Worm (Caenorhabditis elegans) whole organism, dauer: ENCODE data around the gene marg-1.

Experiments
- unc-62 ChIP-seq: sonication (generic microtip); optimal IDR thresholded peaks from 2 replicates; lab custom pipeline; 2017; ENCODE audit warnings: missing biosample characterization, missing genetic modification reagents, missing genetic modification characterization

marg-1 gene

DNA sequence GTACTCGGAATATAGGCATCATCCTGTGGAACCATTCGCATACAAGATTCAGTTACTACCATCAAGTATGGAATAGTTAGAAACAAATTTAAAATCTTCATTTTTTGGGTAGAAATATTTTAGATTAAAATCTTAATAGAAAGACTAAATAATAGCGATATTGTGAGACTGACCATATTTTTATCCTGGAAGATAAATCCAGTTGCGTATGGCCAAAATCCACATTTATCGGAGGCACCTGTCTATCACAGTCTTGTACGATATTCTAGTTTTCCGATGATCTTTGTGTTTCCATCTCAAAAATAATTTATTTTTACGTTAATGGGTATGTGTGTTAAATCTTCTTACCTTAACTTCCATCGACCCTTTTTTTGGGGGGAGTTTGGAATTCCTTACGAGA is 16.6 kb downstream of the marg-1 start, which contains the start of gene F47B7.3:
TSS of gene F47B7.3 (minus strand) at position 101 of the 400 bp plus-strand sequence.
- TF ChIP-seq unc-62 (GFP tag; lab: Kevin White, UChicago), result no peak

DNA sequence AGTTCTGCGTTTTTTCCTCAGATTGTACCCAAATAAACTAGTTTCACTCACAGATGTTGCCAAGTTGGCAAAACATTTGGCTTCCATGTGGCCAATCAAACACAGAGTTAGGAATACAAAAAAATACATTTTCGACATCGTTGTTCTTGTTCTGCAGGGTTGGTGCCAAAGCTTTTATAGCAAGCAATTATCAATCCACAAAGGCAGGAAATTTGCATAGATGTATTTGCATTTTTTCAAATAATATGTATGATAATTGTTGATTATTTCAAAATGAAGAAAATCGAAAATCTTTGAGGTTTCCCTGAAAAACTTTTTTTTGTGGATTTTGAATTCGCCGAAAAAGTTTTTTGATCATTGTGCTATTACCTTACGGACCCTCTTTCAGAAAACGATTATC is 18.5 kb downstream of the marg-1 start, which contains the start of gene T14G12.11:
TSS of gene T14G12.11 (minus strand) at position 138 of the 400 bp plus-strand sequence.
- TF ChIP-seq unc-62 (GFP tag; lab: Kevin White, UChicago), result no peak

DNA sequence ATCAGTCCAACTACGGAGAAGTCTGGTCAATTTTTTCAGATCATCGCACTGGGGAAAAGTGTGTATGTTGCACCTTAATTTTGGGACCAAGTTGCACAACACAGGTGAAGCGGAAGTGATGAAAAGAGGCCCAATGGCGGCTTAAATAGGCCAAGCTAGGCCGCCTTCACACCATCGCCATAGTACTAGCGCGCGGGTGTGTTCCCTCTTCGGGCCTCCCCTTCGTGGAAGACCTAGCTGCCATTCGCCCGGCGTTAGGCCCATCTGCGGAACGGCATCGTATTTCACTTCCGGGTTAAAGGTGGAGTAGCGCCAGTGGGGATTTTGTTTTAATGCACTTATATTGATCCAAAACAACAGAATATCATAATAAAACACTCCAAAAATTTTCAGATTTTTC is 21.1 kb downstream of the marg-1 start:
- TF ChIP-seq unc-62 (GFP tag; lab: Kevin White, UChicago), result no peak

DNA sequence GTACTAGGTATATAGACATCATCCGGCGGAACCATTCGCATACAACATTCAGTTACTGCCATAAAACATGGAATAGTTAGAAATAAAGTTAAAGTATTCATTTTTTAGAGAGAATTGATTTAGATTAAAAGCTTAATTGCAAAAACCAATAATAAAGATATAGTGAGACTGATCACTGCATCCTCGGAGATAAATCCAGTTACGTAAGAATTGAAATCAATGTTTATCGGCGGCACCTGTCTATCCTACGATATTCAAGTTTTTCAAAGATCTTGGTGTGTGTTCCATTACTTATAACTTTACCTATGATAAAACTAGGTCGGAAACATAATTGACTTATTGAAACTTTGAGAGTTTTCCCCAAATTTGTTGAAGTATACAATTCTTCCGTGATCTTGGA is 21.6 kb downstream of the marg-1 start, which contains the start of gene T14G12.6:
TSS of gene T14G12.6 (minus strand) at position 101 of the 400 bp plus-strand sequence.
- no peak for TF ChIP-seq unc-62 (GFP tag; lab: Kevin White, UChicago)

DNA sequence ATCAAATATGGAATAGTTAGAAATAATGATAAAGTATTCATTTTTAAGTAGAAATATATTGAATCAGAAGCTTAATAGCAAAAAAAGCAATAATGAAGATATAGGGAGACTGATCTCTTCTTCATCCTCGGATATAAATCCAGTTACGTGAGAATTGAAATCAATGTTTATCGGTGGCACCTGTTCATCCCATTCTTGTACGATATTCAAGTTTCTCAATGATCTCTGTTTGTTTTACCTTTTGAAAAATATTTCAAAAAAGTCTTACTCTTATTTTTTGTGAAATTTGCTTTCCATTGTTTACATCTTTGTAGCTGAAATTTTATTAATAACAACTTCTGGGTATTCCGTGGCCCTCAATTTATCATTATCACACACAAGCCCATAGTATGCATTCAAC is 22.5 kb downstream of the marg-1 start, which contains the start of gene T14G12.12:
TSS of gene T14G12.12 (minus strand) at position 101 of the 400 bp plus-strand sequence.
- no peak for TF ChIP-seq unc-62 (GFP tag; lab: Kevin White, UChicago)

DNA sequence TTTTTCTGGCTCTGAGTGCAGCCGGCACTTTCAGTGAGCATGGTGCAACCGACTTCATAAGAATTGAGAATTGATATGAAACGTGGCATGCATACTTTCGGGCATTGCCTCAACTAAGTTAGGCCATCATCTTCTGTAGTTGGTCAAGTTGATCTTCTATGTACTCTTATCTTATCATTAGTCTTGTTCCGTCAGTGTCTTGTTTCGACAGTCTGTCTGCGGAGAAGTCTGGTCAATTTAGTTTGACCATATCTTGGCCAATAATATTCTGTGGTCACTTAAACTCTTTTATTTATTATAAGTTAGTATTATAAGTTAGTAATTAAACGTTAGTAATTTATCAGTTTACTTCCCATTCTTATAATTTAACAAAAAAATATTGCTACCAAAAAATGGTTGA is 24.7 kb downstream of the marg-1 start:
- no peak for TF ChIP-seq unc-62 (GFP tag; lab: Kevin White, UChicago)

DNA sequence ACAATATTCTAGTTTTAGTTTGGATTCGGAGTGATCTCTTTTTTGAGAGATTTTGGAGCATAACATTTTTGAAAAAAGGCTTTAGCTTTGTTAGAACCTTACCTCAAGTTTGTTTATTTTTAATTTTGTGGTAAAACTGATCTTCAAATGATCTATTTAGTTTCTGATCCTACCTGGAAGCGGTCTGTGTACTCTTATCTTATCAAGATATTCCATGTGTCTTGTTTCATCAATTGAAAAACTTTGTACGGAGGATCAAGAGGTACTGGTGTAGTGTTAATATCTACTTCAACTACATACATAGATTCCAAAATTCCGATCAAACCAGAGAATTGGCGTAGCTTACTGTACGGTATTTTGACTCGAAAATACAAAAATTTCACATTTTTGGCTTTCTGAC is 25.2 kb downstream of the marg-1 start:
- TF ChIP-seq unc-62 (GFP tag; lab: Kevin White, UChicago), result no peak

DNA sequence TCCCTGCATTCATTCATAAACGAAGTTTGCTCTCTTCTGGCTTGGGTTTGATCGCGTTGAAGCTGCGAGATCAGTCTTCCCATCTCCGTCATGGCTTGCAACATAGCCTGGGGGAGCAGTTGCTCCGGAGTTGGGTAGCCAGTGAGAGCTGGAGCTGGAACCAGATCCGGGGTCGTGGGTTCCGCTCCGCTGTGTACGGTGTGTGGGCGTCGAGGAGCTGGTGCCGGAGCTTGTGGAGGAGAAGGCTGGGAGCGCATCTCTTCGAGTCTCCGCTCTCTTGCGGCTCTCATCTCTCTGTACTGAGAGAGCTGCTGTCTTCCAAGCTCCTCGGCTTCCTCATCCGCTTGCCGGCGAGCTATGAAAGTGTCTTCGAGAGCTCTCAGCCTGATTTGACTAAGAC is 28.5 kb downstream of the marg-1 start:
- no peak for TF ChIP-seq unc-62 (GFP tag; lab: Kevin White, UChicago)

DNA sequence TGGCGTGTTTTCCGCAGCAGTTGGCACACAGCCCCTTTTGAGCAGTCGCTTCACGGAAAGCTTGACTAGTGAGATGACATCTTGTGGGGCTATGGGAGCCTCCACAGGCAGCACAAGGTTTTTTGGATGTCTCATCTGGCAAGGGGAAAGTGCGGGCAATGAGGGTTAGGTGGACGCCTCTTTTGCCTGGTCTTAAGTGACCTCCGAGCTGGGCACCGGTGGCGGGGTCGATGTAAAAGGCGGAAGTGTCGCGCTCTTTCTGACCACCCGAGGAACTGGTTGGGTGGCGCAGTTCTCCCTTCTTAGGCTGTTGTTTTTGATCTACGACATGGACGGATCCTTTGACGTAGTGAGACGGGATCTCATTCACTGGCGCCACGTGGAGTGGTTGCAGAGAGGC is 29.6 kb downstream of the marg-1 start:
- no peak for TF ChIP-seq unc-62 (GFP tag; lab: Kevin White, UChicago)

DNA sequence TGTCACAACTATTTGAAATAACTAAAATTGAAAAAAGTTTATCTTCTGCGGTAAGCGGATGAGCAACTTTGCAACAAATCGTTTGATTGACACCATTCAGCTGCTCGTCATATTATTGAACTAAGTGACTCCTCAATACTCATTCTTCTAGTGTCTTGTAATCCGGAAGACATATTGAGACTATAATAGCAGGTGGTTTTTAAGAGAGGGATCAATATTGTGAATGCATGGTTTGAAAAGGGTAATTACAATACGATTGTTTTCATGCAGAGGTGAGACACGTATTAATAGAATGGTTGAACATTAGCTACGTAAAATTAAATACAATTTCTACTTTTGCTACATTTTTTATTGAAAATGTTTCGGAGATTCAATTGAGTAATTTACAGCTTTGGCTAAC is 37.8 kb downstream of the marg-1 start:
- TF ChIP-seq unc-62 (GFP tag; lab: Kevin White, UChicago), result no peak

DNA sequence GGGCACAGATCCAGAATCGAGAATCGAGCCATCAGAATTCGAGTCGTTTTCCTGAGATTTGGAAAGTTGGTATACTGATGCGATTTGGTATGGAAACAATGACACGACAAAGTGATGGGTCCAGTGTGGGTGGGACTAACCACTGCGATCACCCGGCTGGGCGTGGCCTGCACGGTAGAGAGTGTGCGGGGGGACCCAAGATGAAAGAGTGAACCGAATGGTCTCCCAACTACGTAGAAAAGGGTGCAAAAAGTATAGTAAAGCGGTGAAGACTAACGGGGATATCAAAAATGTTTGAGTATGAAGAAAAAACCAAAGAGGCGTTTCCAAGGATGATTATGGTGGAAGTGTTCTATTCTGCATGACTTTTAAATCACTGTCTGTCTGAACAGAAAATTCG is 38.7 kb downstream of the marg-1 start, which contains the start of gene fkh-2:
TSS of gene fkh-2 (minus strand) at position 101 of the 400 bp plus-strand sequence.
- no peak for TF ChIP-seq unc-62 (GFP tag; lab: Kevin White, UChicago)

DNA sequence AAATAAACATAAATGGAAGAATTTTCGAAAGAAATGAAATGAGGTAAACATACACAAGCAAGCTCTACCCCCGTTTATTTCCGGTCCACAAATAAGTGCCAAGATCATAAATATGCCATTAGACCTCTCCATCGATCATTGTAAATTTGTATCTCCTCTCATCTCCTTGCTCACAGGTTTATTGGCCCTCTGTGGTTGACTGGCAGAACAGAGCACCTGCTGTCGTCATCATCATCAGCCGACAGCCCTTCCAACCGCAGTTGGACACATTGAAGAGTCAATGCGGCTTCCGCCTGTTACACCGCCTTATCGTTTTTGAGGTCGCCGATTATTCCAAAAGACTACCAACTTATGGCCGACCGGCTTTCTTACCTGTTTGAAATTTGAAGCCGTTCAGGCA is 42.3 kb downstream of the marg-1 start:
- no peak for TF ChIP-seq unc-62 (GFP tag; lab: Kevin White, UChicago)

DNA sequence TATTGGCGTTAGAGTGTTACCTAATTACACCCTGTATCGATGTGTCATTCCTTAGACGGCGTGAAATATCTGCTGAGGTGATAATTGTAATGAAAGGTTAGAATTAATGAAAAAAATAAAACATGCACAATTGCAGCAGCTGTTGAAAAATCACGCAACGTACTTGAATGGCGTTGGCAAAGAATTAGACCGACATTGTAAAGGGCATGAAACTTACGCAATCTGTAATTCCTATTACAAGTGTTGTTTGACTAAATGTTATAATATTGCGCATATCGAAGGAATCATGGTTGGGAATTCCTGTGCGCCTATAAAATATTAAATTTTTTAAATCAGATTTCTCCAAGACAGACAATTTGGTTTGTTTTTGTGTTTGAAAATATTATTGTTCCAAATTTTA is 47.2 kb downstream of the marg-1 start, which contains the start of gene tag-18:
TSS of gene tag-18 (minus strand) at position 305 of the 400 bp plus-strand sequence.
- TF ChIP-seq unc-62 (GFP tag; lab: Kevin White, UChicago), result no peak

DNA sequence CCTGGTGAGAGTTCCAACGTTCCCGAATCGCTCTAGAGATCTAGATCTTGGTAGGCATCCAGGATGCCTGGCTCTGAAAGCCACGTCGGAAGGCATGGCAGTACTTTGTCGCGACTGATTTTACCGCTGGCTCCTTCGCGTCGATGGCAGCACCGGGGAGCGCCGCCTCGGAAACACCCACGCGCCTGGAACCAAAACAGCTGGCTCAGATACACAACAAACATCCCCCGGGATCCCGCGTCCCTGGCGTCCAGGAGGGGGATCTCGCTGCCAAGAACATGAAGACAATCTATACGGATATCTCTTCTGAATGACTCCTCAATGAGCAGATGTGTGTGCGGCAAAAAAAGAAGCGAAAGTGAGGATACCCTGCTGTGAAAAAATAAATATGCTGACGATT is 47.6 kb downstream of the marg-1 start:
- no peak for TF ChIP-seq unc-62 (GFP tag; lab: Kevin White, UChicago)

DNA sequence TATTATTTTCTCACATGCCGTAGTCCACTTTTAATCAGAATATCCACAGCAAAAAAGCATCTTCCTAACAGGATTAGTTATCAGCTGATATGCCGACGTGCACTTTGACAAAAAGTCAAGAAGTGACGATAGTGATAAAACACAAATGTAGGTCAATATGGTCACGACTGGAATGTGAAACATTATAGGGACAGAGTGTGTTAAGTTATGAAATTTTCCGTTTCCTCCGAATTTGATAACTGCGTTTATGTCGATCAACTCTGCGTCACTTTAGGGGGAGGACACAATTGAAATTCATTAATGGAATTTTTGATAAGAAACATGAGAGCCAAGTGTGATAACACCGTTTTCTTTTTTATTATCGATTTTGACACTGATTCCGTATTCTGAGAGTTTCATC is 52.0 kb downstream of the marg-1 start, which contains the start of gene aex-4:
TSS of gene aex-4 (plus strand) at position 312 of the 400 bp plus-strand sequence.
- TF ChIP-seq unc-62 (GFP tag; lab: Kevin White, UChicago), result no peak
